Worm (Caenorhabditis elegans) whole organism, L4 larva: ENCODE results near the gene C04E7.5.
A peak's percentile ranks its signal among the peaks of the same experiment; 100 is the strongest.

Experiments used
- F10B5.3 ChIP-seq: sonication (generic microtip); optimal IDR thresholded peaks from 2 replicates; lab custom pipeline; 2016; ENCODE audit warnings: mild to moderate bottlenecking, missing genetic modification characterization, missing compliant biosample characterization
- F37D6.2 ChIP-seq: sonication (generic microtip); optimal IDR thresholded peaks from 2 replicates; lab custom pipeline; 2016; ENCODE audit warnings: mild to moderate bottlenecking, missing genetic modification characterization, missing compliant biosample characterization
- Y105C5A.15 ChIP-seq: fragments of 200-800 bp; sonication (Bioruptor generic); IDR thresholded peaks from 2 replicates; pipeline ENCODE4 v1.3.6; 2022; ENCODE audit warnings: missing genetic modification characterization, missing compliant biosample characterization
- ZK546.5 ChIP-seq, 2 experiments: sonication (generic microtip); optimal IDR thresholded peaks; 2 replicates each; lab custom pipeline; 2017; ENCODE audit warnings: missing biosample characterization in 2 of 2, missing genetic modification characterization in 2 of 2
- aha-1 ChIP-seq: fragments of 150-350 bp; peaks from one replicate; lab custom pipeline; 2014; ENCODE audit warnings: missing biosample characterization, missing genetic modification characterization
- aly-2 ChIP-seq: sonication (generic microtip); optimal IDR thresholded peaks from 2 replicates; lab custom pipeline; 2018; ENCODE audit warnings: missing biosample characterization, missing genetic modification characterization
- ama-1 ChIP-seq: fragments of 150-350 bp; optimal IDR thresholded peaks from 2 replicates; lab custom pipeline; 2014; ENCODE audit warnings: inconsistent platforms, mixed read lengths
- arid-1 ChIP-seq: fragments of 200-800 bp; sonication (Bioruptor generic); conservative IDR thresholded peaks from 2 replicates; pipeline ENCODE4 v1.3.6; 2022; ENCODE audit warnings: missing genetic modification reagents, missing genetic modification characterization, missing compliant biosample characterization
- attf-4 ChIP-seq: sonication (generic microtip); optimal IDR thresholded peaks from 3 replicates; lab custom pipeline; 2017; ENCODE audit warnings: missing biosample characterization, missing genetic modification characterization
- ceh-44 ChIP-seq: fragments of 200-800 bp; sonication (Bioruptor generic); IDR thresholded peaks from 2 replicates; pipeline ENCODE4 v1.3.6; 2022; ENCODE audit warnings: missing genetic modification reagents, missing genetic modification characterization, missing compliant biosample characterization
- ceh-82 ChIP-seq: sonication (generic microtip); optimal IDR thresholded peaks from 2 replicates; lab custom pipeline; 2017; ENCODE audit warnings: missing biosample characterization, missing genetic modification characterization
- daf-16 ChIP-seq, 3 experiments: sonication (generic microtip); optimal IDR thresholded peaks; 2 replicates each; lab custom pipeline; 2016 to 2017; ENCODE audit warnings: missing genetic modification characterization in 3 of 3, missing genetic modification reagents in 3 of 3, mild to moderate bottlenecking in 2 of 3, missing compliant biosample characterization in 2 of 3, missing biosample characterization in 1 of 3, moderate library complexity in 1 of 3
- daf-19 ChIP-seq: fragments of 200-800 bp; sonication (Bioruptor generic); conservative IDR thresholded peaks from 2 replicates; pipeline ENCODE4 v1.3.6; 2022; ENCODE audit warnings: missing genetic modification characterization, missing compliant biosample characterization
- daf-8 ChIP-seq: fragments of 200-800 bp; sonication (Bioruptor generic); IDR thresholded peaks from 2 replicates; pipeline ENCODE4 v1.3.6; 2022; ENCODE audit warnings: missing genetic modification characterization, missing compliant biosample characterization
- dmd-6 ChIP-seq: fragments of 200-800 bp; sonication (Bioruptor generic); IDR thresholded peaks from 2 replicates; pipeline ENCODE4 v1.3.6; 2022; ENCODE audit warnings: missing genetic modification reagents, missing genetic modification characterization, missing compliant biosample characterization
- dmd-9 ChIP-seq: fragments of 200-800 bp; sonication (Bioruptor generic); IDR thresholded peaks from 2 replicates; pipeline ENCODE4 v1.3.6; 2022; ENCODE audit warnings: missing genetic modification reagents, missing genetic modification characterization, missing compliant biosample characterization
- duxl-1 ChIP-seq: sonication (generic microtip); optimal IDR thresholded peaks from 2 replicates; lab custom pipeline; 2016; ENCODE audit warnings: mild to moderate bottlenecking, missing genetic modification characterization, moderate library complexity, missing compliant biosample characterization; ENCODE audit not compliant: poor library complexity
- dve-1 ChIP-seq: sonication (generic microtip); optimal IDR thresholded peaks from 2 replicates; lab custom pipeline; 2017; ENCODE audit warnings: antibody characterized with exemption, mild to moderate bottlenecking, missing genetic modification characterization, missing compliant biosample characterization; ENCODE audit not compliant: insufficient read depth
- egl-27 ChIP-seq: sonication (generic microtip); optimal IDR thresholded peaks from 3 replicates; lab custom pipeline; 2017; ENCODE audit warnings: missing biosample characterization, missing genetic modification reagents, missing genetic modification characterization
- fkh-10 ChIP-seq: fragments of 150-350 bp; optimal IDR thresholded peaks from 2 replicates; lab custom pipeline; 2014; ENCODE audit warnings: missing biosample characterization, missing genetic modification reagents, missing genetic modification characterization
- fos-1 ChIP-seq: fragments of 150-350 bp; optimal IDR thresholded peaks from 2 replicates; lab custom pipeline; 2014; ENCODE audit warnings: missing biosample characterization, missing genetic modification characterization
- gei-8 ChIP-seq: fragments of 200-800 bp; sonication (Bioruptor generic); optimal IDR thresholded peaks from 2 replicates; lab custom pipeline; 2018; ENCODE audit warnings: mild to moderate bottlenecking, missing genetic modification characterization, missing compliant biosample characterization
- hif-1 ChIP-seq, 2 experiments: sonication (generic microtip); optimal IDR thresholded peaks; 2 replicates each; lab custom pipeline; 2016 to 2017; ENCODE audit warnings: missing compliant biosample characterization in 2 of 2, missing genetic modification characterization in 2 of 2, missing genetic modification reagents in 2 of 2, missing genotype in 2 of 2, mild to moderate bottlenecking in 1 of 2
- hmg-1.1 ChIP-seq: fragments of 200-800 bp; sonication (Bioruptor generic); IDR thresholded peaks from 2 replicates; pipeline ENCODE4 v1.3.6; 2022; ENCODE audit warnings: missing genetic modification reagents, missing genetic modification characterization, missing compliant biosample characterization
- jun-1 ChIP-seq: fragments of 150-350 bp; optimal IDR thresholded peaks from 2 replicates; lab custom pipeline; 2014; ENCODE audit warnings: missing biosample characterization, missing genetic modification reagents, missing genetic modification characterization
- lim-7 ChIP-seq: fragments of 200-800 bp; sonication (Bioruptor generic); IDR thresholded peaks from 2 replicates; pipeline ENCODE4 v1.3.6; 2022; ENCODE audit warnings: missing genetic modification characterization, missing compliant biosample characterization
- lin-1 ChIP-seq: fragments of 200-800 bp; sonication (Bioruptor generic); IDR thresholded peaks from 2 replicates; pipeline ENCODE4 v1.3.6; 2022; ENCODE audit warnings: missing genetic modification reagents, missing genetic modification characterization, missing compliant biosample characterization
- lin-29 ChIP-seq: fragments of 200-800 bp; sonication (Bioruptor generic); IDR thresholded peaks from 2 replicates; pipeline ENCODE4 v1.3.6; 2022; ENCODE audit warnings: missing genetic modification reagents, missing genetic modification characterization, missing compliant biosample characterization
- lin-38 ChIP-seq: fragments of 200-800 bp; sonication (Bioruptor generic); IDR thresholded peaks from 2 replicates; pipeline ENCODE4 v1.3.6; 2022; ENCODE audit warnings: missing genetic modification reagents, missing genetic modification characterization, missing compliant biosample characterization
- lin-39 ChIP-seq: fragments of 150-350 bp; optimal IDR thresholded peaks from 2 replicates; lab custom pipeline; 2014; ENCODE audit warnings: missing biosample characterization, missing genetic modification reagents, missing genetic modification characterization
- lir-3 ChIP-seq: sonication (generic microtip); optimal IDR thresholded peaks from 2 replicates; lab custom pipeline; 2016; ENCODE audit warnings: mild to moderate bottlenecking, missing genetic modification characterization, missing compliant biosample characterization
- madf-9 ChIP-seq: fragments of 200-800 bp; sonication (Bioruptor generic); conservative IDR thresholded peaks from 2 replicates; pipeline ENCODE4 v1.3.6; 2022; ENCODE audit warnings: missing genetic modification reagents, missing genetic modification characterization, missing compliant biosample characterization
- mxl-2 ChIP-seq: fragments of 200-800 bp; sonication (Bioruptor generic); conservative IDR thresholded peaks from 2 replicates; pipeline ENCODE4 v1.3.6; 2022; ENCODE audit warnings: missing genetic modification reagents, missing genetic modification characterization, missing compliant biosample characterization
- nhr-10 ChIP-seq: fragments of 150-350 bp; optimal IDR thresholded peaks from 2 replicates; lab custom pipeline; 2014; ENCODE audit warnings: missing biosample characterization, missing genetic modification characterization
- nhr-102 ChIP-seq: sonication (generic microtip); optimal IDR thresholded peaks from 2 replicates; lab custom pipeline; 2016; ENCODE audit warnings: mild to moderate bottlenecking, missing genetic modification characterization, moderate library complexity, missing compliant biosample characterization
- nhr-11 ChIP-seq: fragments of 150-350 bp; optimal IDR thresholded peaks from 2 replicates; lab custom pipeline; 2014; ENCODE audit warnings: missing biosample characterization, missing genetic modification characterization
- nhr-111 ChIP-seq: fragments of 200-800 bp; sonication (Bioruptor generic); optimal IDR thresholded peaks from 2 replicates; lab custom pipeline; 2018; ENCODE audit warnings: mild to moderate bottlenecking, missing genetic modification characterization, missing compliant biosample characterization
- nhr-25 ChIP-seq: sonication (generic microtip); optimal IDR thresholded peaks from 2 replicates; lab custom pipeline; 2017; ENCODE audit warnings: missing genetic modification characterization, mild to moderate bottlenecking, missing compliant biosample characterization, antibody characterized with exemption, moderate library complexity, borderline replicate concordance; ENCODE audit not compliant: insufficient read depth
- nhr-48 ChIP-seq: sonication (generic microtip); optimal IDR thresholded peaks from 2 replicates; lab custom pipeline; 2016; ENCODE audit warnings: mild to moderate bottlenecking, missing genetic modification characterization, missing compliant biosample characterization
- nhr-76 ChIP-seq: fragments of 150-350 bp; optimal IDR thresholded peaks from 2 replicates; lab custom pipeline; 2014; ENCODE audit warnings: missing biosample characterization, missing genetic modification characterization
- pha-4 ChIP-seq, 2 experiments: fragments of 150-350 bp in 1 of 2; fragments of 200-800 bp in 1 of 2; sonication (Bioruptor generic) in 1 of 2; IDR thresholded peaks in 1 of 2; optimal IDR thresholded peaks in 1 of 2; 2 replicates each; pipeline versions ENCODE4 v1.3.6 to Lab custom; 2014 to 2022; ENCODE audit warnings: missing genetic modification characterization in 2 of 2, missing genetic modification reagents in 2 of 2, missing biosample characterization in 1 of 2, missing compliant biosample characterization in 1 of 2
- php-3 ChIP-seq: fragments of 200-800 bp; sonication (Bioruptor generic); IDR thresholded peaks from 2 replicates; pipeline ENCODE4 v1.3.6; 2022; ENCODE audit warnings: missing genetic modification reagents, missing genetic modification characterization, missing compliant biosample characterization
- set-16 ChIP-seq: fragments of 200-800 bp; sonication (Bioruptor generic); IDR thresholded peaks from 2 replicates; pipeline ENCODE4 v1.3.6; 2022; ENCODE audit warnings: missing genetic modification reagents, missing genetic modification characterization, missing compliant biosample characterization
- tag-97 ChIP-seq: fragments of 200-800 bp; sonication (Bioruptor generic); IDR thresholded peaks from 2 replicates; pipeline ENCODE4 v1.3.6; 2022; ENCODE audit warnings: missing genetic modification characterization, missing compliant biosample characterization
- ztf-7 ChIP-seq: fragments of 150-350 bp; optimal IDR thresholded peaks from 2 replicates; lab custom pipeline; 2014; ENCODE audit warnings: missing biosample characterization, missing genetic modification characterization

Gene C04E7.5

ce11 chrX:390469-390868 is 29.9 kb downstream of the C04E7.5 start, which contains the start of gene R04A9.9:
TSS of gene R04A9.9 (minus strand) at chrX:390569.
- TF ChIP-seq ceh-82 (tag; lab: Kevin White, UChicago) (no peak), ztf-7 (tag; lab: Kevin White, UChicago) (no peak), nhr-111 (GFP tag; lab: Kevin White, UChicago) (no peak), dve-1 (tag; lab: Kevin White, UChicago) (no peak), attf-4 (tag; lab: Kevin White, UChicago) (no peak), lin-1 (GFP tag; lab: Robert Waterston, UW) (no peak), egl-27 (no peak)

- no peak for TF ChIP-seq gei-8 (GFP tag; lab: Kevin White, UChicago)
- TF ChIP-seq lin-38 (GFP tag; lab: Robert Waterston, UW) = no peak
- no peak for TF ChIP-seq php-3
- TF ChIP-seq lim-7 (GFP tag; lab: Robert Waterston, UW) = no peak
- no peak for TF ChIP-seq jun-1
- TF ChIP-seq duxl-1 (tag; lab: Kevin White, UChicago) = no peak
- TF ChIP-seq aly-2 (tag; lab: Kevin White, UChicago) = no peak
- TF ChIP-seq F37D6.2 (tag; lab: Kevin White, UChicago) = no peak
- TF ChIP-seq ama-1 = no peak
- TF ChIP-seq pha-4 (GFP tag; IDR thresholded peaks at IDR 0.05; lab: Robert Waterston, UW) = no peak
- TF ChIP-seq pha-4 (tag; optimal IDR thresholded peaks at IDR 0.05; lab: Kevin White, UChicago) = no peak
- TF ChIP-seq mxl-2 (GFP tag; lab: Robert Waterston, UW) = no peak
These were observed 34.1 kb downstream of the C04E7.5 start, which contains the start of gene R04A9.7 for ce11 chrX:394709-395108. TSS of gene R04A9.7 (minus strand) at chrX:394892.

ce11 chrX:397259-397658 is 36.7 kb downstream of the C04E7.5 start, which contains the start of gene R04A9.6:
TSS of gene R04A9.6 (plus strand) at chrX:397559.
- TF ChIP-seq Y105C5A.15 (GFP tag; lab: Robert Waterston, UW) = no peak
- peak; percentile 73 for TF ChIP-seq aha-1

DNA sequence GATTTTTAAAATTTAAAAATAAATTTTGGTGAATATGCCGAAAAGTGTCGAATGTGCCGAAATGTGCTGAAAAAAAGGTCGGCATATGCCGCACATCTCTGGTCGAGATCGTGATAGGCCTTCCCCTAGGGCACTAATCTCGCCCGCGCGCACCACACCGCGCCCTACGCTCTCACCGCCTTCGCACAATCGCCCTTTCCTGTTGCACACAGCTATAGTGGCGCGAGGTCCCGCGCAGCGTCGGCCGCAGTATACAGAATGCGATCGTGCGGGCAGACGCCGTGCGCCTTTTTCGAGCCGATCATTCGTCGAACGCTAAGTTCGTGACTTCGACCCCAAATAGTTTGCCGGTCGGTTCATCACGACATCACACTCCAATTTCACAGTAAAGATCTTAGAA is 39.0 kb downstream of the C04E7.5 start:
- no peak for TF ChIP-seq fkh-10 (GFP tag; lab: Kevin White, UChicago)
- TF ChIP-seq lin-29 (GFP tag; lab: Robert Waterston, UW) = no peak
- TF ChIP-seq hif-1 (tag; optimal IDR thresholded peaks at IDR 0.05; lab: Kevin White, UChicago) = no peak
- TF ChIP-seq nhr-102 = no peak
- no peak for TF ChIP-seq madf-9 (GFP tag; lab: Robert Waterston, UW)
- peak; percentile 82 for TF ChIP-seq set-16
- TF ChIP-seq daf-19 = no peak
- TF ChIP-seq dmd-9 (GFP tag; lab: Robert Waterston, UW) = no peak
- peak; percentile 61 for TF ChIP-seq aha-1
- TF ChIP-seq tag-97 (GFP tag; lab: Robert Waterston, UW) = no peak
- no peak for TF ChIP-seq nhr-25 (tag; lab: Kevin White, UChicago)
- no peak for TF ChIP-seq ceh-44 (GFP tag; lab: Robert Waterston, UW)
- no peak for TF ChIP-seq Y105C5A.15 (GFP tag; lab: Robert Waterston, UW)
- TF ChIP-seq arid-1 = no peak
- TF ChIP-seq, all 104 proteins: peak for 2

- TF ChIP-seq hmg-1.1 (GFP tag; lab: Robert Waterston, UW) = peak; percentile 34; the same call in 1 of the 2 replicates
- no peak for TF ChIP-seq dmd-6 (GFP tag; lab: Robert Waterston, UW)
- TF ChIP-seq nhr-10 (tag; lab: Kevin White, UChicago) = no peak
- no peak for TF ChIP-seq F10B5.3
- peak; percentile 12 for TF ChIP-seq dve-1 (tag; lab: Kevin White, UChicago)
- no peak for TF ChIP-seq daf-16 (GFP tag; optimal IDR thresholded peaks at IDR 0.05; lab: Kevin White, UChicago)
- no peak for TF ChIP-seq daf-16 (tag; optimal IDR thresholded peaks at IDR 0.05; lab: Kevin White, UChicago)
- no peak for TF ChIP-seq nhr-48 (tag; lab: Kevin White, UChicago)
- no peak for TF ChIP-seq ZK546.5 (tag; optimal IDR thresholded peaks at IDR 0.05; lab: Kevin White, UChicago)
- no peak for TF ChIP-seq lin-39 (tag; lab: Kevin White, UChicago)
- TF ChIP-seq fos-1 = no peak
- no peak for TF ChIP-seq nhr-76 (tag; lab: Kevin White, UChicago)
- no peak for TF ChIP-seq nhr-11 (tag; lab: Kevin White, UChicago)
- no peak for TF ChIP-seq nhr-102
- TF ChIP-seq daf-8 (GFP tag; lab: Robert Waterston, UW) = no peak
- TF ChIP-seq lir-3 = no peak
These were observed 42.4 kb downstream of the C04E7.5 start for ce11 chrX:402951-403350.
